Worm (Caenorhabditis elegans): ENCODE measurements around the gene C46G7.2.

ce11 chrIV:5985422-5985821 lies 29.6 kb upstream of the C46G7.2 start:
- no peak for TF ChIP-seq hmg-4 (GFP tag; optimal IDR thresholded peaks at IDR 0.05)
- TF ChIP-seq ama-1 (optimal IDR thresholded peaks at IDR 0.05) = peak; percentile 16
- no peak for TF ChIP-seq pes-1 (GFP tag; IDR thresholded peaks at IDR 0.05)
- TF ChIP-seq B0310.2 (tag; optimal IDR thresholded peaks at IDR 0.05) = no peak
- TF ChIP-seq tra-4 (tag; optimal IDR thresholded peaks at IDR 0.05) = no peak
- TF ChIP-seq ets-7 (tag; optimal IDR thresholded peaks at IDR 0.05) = no peak
- TF ChIP-seq hmbx-1 (tag; optimal IDR thresholded peaks at IDR 0.05) = no peak
- no peak for TF ChIP-seq sea-1 (GFP tag; conservative IDR thresholded peaks at IDR 0.05)
- no peak for TF ChIP-seq tbx-11 (GFP tag; IDR thresholded peaks at IDR 0.05)
- TF ChIP-seq tbx-37 (GFP tag; conservative IDR thresholded peaks at IDR 0.05) = no peak
